Fruit fly (Drosophila melanogaster) whole organism: ENCODE results near the gene RpS21.

Experiments
- CG8478 ChIP-seq: fragments of >200 bp; optimal IDR thresholded peaks from 2 replicates; lab custom pipeline; 2018; ENCODE audit warnings: inconsistent platforms
- Dll ChIP-seq: fragments of >200 bp; optimal IDR thresholded peaks from 2 replicates; lab custom pipeline; 2017
- EcR ChIP-seq, 2 experiments: fragments of >200 bp; optimal IDR thresholded peaks; 2 replicates each; lab custom pipeline; 2017; ENCODE audit warnings: missing biosample characterization in 2 of 2, missing genetic modification characterization in 2 of 2, missing genetic modification reagents in 2 of 2
- pan ChIP-seq: fragments of >200 bp; optimal IDR thresholded peaks from 2 replicates; lab custom pipeline; 2017
- psq ChIP-seq: fragments of >200 bp; optimal IDR thresholded peaks from 2 replicates; lab custom pipeline; 2017
- usp ChIP-seq: fragments of >200 bp; optimal IDR thresholded peaks from 2 replicates; lab custom pipeline; 2017; ENCODE audit warnings: missing biosample characterization, missing genetic modification characterization, mixed read lengths

RpS21 gene

DNA sequence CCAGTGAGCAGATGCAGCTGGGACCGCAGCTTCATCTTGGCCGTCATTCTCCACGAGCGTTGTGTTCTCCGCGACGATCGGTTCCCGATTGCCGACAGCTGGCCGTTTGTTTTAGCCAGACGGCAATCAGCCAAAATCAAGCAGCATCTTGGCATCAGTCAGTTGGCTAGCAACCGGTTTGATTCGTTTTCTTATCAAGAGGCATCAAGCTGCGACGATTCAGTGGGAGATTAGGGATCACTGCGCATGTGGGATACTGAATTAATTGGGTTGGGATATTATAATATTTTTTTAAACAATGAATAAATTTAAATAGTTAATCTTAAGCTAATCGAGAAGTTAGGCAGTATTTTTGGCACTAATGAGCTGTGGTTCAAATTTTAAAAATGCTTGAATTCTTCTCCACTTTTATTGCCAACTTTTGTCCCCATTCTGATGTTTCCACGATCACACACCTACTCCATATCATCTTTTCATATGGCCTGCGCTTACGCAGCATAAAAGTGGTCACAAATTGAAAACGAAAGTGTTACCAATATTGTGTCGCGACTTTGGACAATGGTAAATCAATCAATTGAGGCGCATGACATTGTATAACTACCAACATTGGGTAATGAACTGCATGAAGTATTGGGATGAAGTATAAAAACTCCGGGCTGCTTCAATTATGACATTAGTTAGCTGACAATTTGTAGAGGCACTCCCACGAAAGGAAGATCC lies 18.0 kb upstream of the RpS21 start, which contains the start of the genes CG3119 and Cpr23B:
Gene CG3119, minus strand, starts transcription at position 92 of the 720 bp plus-strand sequence.
Gene Cpr23B, plus strand, starts transcription at position 670 of the 720 bp plus-strand sequence.
- TF ChIP-seq usp (GFP tag; lab: Kevin White, UChicago) = no peak

DNA sequence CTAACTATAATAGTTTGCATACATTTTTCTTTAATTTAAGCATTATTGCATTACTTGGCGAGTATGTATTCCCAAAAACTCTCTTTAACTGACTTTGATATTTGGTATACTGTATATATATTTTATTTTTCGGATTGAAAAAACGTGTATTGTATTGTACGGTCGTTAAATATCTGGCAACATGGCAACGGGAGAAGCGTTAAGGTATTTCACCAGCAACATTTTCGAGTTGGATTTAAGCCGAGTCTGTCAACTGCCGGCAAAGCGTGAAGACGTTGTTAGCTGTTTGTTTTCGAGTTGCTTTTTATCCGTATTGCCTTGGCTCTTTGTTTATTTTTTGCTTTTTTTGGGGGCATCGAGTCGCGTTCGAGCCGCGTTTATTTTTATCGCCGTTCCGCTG lies 16.0 kb upstream of the RpS21 start, which contains the start of gene CG2975:
Gene CG2975, plus strand, starts transcription at position 275 of the 400 bp plus-strand sequence.
- TF ChIP-seq psq (no peak), usp (GFP tag; lab: Kevin White, UChicago) (no peak), EcR (GFP tag; optimal IDR thresholded peaks at IDR 0.05; lab: Kevin White, UChicago) (no peak), CG8478 (no peak), pan (no peak), Dll (lab: Kevin White, UChicago) (no peak)

DNA sequence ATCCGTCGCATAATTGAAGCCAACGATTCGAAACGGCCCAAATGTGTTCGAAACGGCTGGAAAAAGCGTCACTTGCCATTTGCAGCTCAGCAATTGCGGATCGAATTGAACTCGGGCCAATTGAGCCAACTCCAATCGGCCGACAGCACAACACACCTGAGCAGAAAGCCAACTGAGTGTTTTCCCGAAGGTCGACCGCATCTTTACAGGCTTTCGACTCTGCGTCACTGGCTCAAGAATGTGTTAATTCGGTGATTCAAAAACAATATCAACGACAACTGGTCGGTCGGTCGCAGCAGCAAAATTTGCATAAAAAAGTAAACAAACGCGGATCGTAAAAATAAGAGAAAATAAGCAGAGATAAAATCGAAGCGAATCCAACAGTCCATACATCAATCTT lies 15.6 kb upstream of the RpS21 start:
- TF ChIP-seq usp (GFP tag; lab: Kevin White, UChicago) (no peak), psq (no peak), EcR (GFP tag; optimal IDR thresholded peaks at IDR 0.05; lab: Kevin White, UChicago) (no peak), Dll (lab: Kevin White, UChicago) (no peak), pan (no peak), CG8478 (no peak)

DNA sequence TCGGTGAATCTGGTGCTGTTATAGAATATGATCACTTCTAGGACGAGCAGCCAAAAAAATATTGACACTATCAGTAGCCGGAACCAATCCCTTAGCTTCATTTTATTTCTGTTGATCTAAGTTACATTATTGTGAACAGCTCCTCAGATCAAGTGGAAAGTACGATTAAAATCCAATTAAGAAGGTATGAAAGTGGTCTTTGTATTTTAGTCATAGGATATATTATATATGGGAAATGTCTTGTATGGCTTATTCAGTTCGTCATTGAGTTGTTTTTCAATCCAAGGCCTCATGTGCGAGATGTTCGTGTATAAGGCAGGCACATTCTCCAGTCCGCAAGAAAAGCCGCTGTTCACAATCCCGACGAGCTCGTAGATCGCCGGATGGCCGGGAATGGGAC lies 11.5 kb upstream of the RpS21 start, which contains the start of gene CG18558:
Gene CG18558, minus strand, starts transcription at position 101 of the 400 bp plus-strand sequence.
- no peak for TF ChIP-seq psq
- no peak for TF ChIP-seq pan
- no peak for TF ChIP-seq usp (GFP tag; lab: Kevin White, UChicago)
- no peak for TF ChIP-seq EcR (GFP tag; optimal IDR thresholded peaks at IDR 0.05; lab: Kevin White, UChicago)
- TF ChIP-seq Dll (lab: Kevin White, UChicago) = no peak
- TF ChIP-seq CG8478 = no peak

DNA sequence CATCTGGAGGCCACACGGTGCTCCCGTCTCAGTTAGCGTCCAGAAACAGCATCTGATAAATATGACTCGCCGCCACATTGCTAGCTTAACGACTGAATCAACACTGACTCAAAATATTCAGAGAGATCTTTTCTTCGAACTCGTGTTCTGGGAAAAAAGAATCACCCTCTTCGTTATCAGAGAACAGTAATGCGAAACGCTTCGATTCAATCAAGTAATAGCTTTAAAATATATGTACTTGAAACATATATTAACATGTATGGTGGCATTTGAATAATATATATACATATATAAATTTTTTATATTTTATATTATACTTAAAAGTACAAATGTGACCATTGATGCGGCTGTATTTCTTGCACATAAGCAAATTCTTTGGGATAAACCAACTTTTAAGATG lies 10.2 kb upstream of the RpS21 start, which contains the start of gene CG18557:
Gene CG18557, minus strand, starts transcription at position 101 of the 400 bp plus-strand sequence.
- no peak for TF ChIP-seq usp (GFP tag; lab: Kevin White, UChicago)
- TF ChIP-seq pan = no peak
- TF ChIP-seq EcR (GFP tag; optimal IDR thresholded peaks at IDR 0.05; lab: Kevin White, UChicago) = no peak
- no peak for TF ChIP-seq CG8478

- TF ChIP-seq usp (GFP tag; lab: Kevin White, UChicago) (no peak), Dll (lab: Kevin White, UChicago) (no peak), CG8478 (no peak)
Observed at dm6 chr2L:2847112-2847682, 8.7 kb upstream of the RpS21 start, which contains the start of the genes CG3117 and CG2983. Gene CG3117, minus strand, starts transcription at chr2L:2847212. Gene CG2983, plus strand, starts transcription at chr2L:2847632.

dm6 chr2L:2851589-2851988 lies 4.3 kb upstream of the RpS21 start:
- TF ChIP-seq usp (GFP tag; lab: Kevin White, UChicago) (no peak), CG8478 (no peak), EcR (GFP tag; optimal IDR thresholded peaks at IDR 0.05; lab: Kevin White, UChicago) (no peak), pan (no peak), psq (no peak), Dll (lab: Kevin White, UChicago) (no peak)

DNA sequence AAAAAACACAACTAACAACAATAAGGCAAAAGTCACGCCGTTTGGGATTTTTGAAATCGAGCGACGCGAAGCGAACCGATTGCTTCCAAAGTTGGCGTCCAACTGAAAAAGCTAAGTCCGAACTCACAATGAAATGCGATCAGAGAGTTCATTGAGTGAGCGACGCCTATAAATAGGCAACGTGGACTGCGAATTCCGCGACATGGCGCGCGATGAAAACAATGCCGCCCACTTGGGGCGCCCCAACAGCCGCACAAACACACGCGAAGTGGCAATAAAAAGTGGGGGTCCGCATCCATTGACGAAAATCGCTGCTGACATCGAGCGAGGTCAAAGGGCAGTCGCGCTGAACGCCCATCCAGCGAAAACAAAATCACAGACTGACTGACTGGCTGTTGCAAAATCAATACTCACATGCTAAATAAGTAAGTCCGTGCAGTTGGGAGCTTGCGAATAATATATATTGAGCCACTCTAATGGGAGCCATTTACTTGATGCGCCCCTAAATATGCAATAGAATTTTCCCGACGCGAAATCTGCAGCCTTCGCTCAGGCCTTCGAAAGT lies 584 bp upstream of the RpS21 start:
- TF ChIP-seq usp (GFP tag; lab: Kevin White, UChicago) (no peak), Dll (lab: Kevin White, UChicago) (no peak), CG8478 (no peak), EcR (GFP tag; optimal IDR thresholded peaks at IDR 0.05; lab: Kevin White, UChicago) (no peak), psq (no peak), pan (no peak)

dm6 chr2L:2856960-2857584 lies 1.2 kb downstream of the RpS21 start, which contains the start of gene CG2991:
Gene CG2991, plus strand, starts transcription at chr2L:2857164.
- TF ChIP-seq psq (no peak), CG8478 (no peak), usp (GFP tag; lab: Kevin White, UChicago) (no peak), pan (peak; percentile 18), Dll (lab: Kevin White, UChicago) (no peak), EcR (GFP tag; optimal IDR thresholded peaks at IDR 0.05; lab: Kevin White, UChicago) (no peak)

dm6 chr2L:2857862-2858734 lies 2.2 kb downstream of the RpS21 start:
- no peak for TF ChIP-seq psq
- TF ChIP-seq EcR (GFP tag; optimal IDR thresholded peaks at IDR 0.05; lab: Kevin White, UChicago) = no peak
- no peak for TF ChIP-seq Dll (lab: Kevin White, UChicago)
- no peak for TF ChIP-seq usp (GFP tag; lab: Kevin White, UChicago)
- no peak for TF ChIP-seq pan
- TF ChIP-seq CG8478 = no peak

- no peak for TF ChIP-seq usp (GFP tag; lab: Kevin White, UChicago)
- peak in 1 of 2 experiments; percentile 73 for TF ChIP-seq EcR (GFP tag; optimal IDR thresholded peaks at IDR 0.05; lab: Kevin White, UChicago)
Observed at dm6 chr2L:2861140-2861884, 5.4 kb downstream of the RpS21 start.
